Worm (Caenorhabditis elegans) whole organism, L1 larva: Measurements from ENCODE around the gene srx-116.

Experiments used
- C16A3.4 ChIP-seq: fragments of 150-350 bp; optimal IDR thresholded peaks from 2 replicates; lab custom pipeline; 2014; ENCODE audit warnings: missing biosample characterization, missing genetic modification characterization
- C34B4.2 ChIP-seq: sonication (generic microtip); optimal IDR thresholded peaks from 2 replicates; lab custom pipeline; 2017; ENCODE audit warnings: mild to moderate bottlenecking, missing genetic modification characterization, missing compliant biosample characterization
- F16B12.6 ChIP-seq: fragments of 150-350 bp; optimal IDR thresholded peaks from 2 replicates; lab custom pipeline; 2014; ENCODE audit warnings: missing biosample characterization, missing genetic modification characterization
- Y116A8C.19 ChIP-seq: sonication (generic microtip); optimal IDR thresholded peaks from 2 replicates; lab custom pipeline; 2016; ENCODE audit warnings: missing compliant biosample characterization, missing genetic modification characterization, borderline replicate concordance
- aha-1 ChIP-seq: fragments of 150-350 bp; optimal IDR thresholded peaks from 2 replicates; lab custom pipeline; 2014; ENCODE audit warnings: missing biosample characterization, missing genetic modification characterization
- alr-1 ChIP-seq: fragments of 200-800 bp; sonication (Bioruptor generic); optimal IDR thresholded peaks from 2 replicates; lab custom pipeline; 2018; ENCODE audit warnings: borderline replicate concordance, mild to moderate bottlenecking, missing genetic modification characterization, missing compliant biosample characterization
- aly-2 ChIP-seq: fragments of 150-350 bp; optimal IDR thresholded peaks from 2 replicates; lab custom pipeline; 2014; ENCODE audit warnings: missing biosample characterization, missing genetic modification characterization
- ama-1 ChIP-seq: fragments of 150-350 bp; optimal IDR thresholded peaks from 2 replicates; lab custom pipeline; 2014
- blmp-1 ChIP-seq: fragments of 150-350 bp; optimal IDR thresholded peaks from 2 replicates; lab custom pipeline; 2014; ENCODE audit warnings: missing biosample characterization, missing genetic modification characterization
- ceh-82 ChIP-seq, 3 experiments: fragments of 150-350 bp in 1 of 3; sonication (generic microtip) in 2 of 3; optimal IDR thresholded peaks; 2 replicates each; lab custom pipeline; 2014 to 2017; ENCODE audit warnings: missing biosample characterization in 3 of 3, missing genetic modification characterization in 3 of 3
- ces-1 ChIP-seq: fragments of 150-350 bp; optimal IDR thresholded peaks from 2 replicates; lab custom pipeline; 2014; ENCODE audit warnings: missing biosample characterization, missing genetic modification reagents, missing genetic modification characterization
- dpl-1 ChIP-seq, 3 experiments: fragments of 150-350 bp in 2 of 3; sonication (generic microtip) in 1 of 3; optimal IDR thresholded peaks; 2 replicates each; lab custom pipeline; 2014 to 2017; ENCODE audit warnings: missing biosample characterization in 3 of 3, missing genetic modification characterization in 3 of 3, missing genetic modification reagents in 3 of 3
- dsc-1 ChIP-seq: sonication (generic microtip); optimal IDR thresholded peaks from 2 replicates; lab custom pipeline; 2016; ENCODE audit warnings: mild to moderate bottlenecking, missing genetic modification characterization, missing compliant biosample characterization
- efl-1 ChIP-seq, 4 experiments: fragments of 150-350 bp; optimal IDR thresholded peaks in 3 of 4; peaks in 1 of 4; 1 replicate in 1 of 4; 2 replicates in 3 of 4; lab custom pipeline; 2014; ENCODE audit warnings: missing biosample characterization in 2 of 4, missing genetic modification characterization in 2 of 4, missing genetic modification reagents in 2 of 4
- elt-3 ChIP-seq, 6 experiments: fragments of 150-350 bp in 1 of 6; sonication (generic microtip); optimal IDR thresholded peaks; 2 replicates each; lab custom pipeline; 2017 to 2018; ENCODE audit warnings: missing biosample characterization in 6 of 6, missing genetic modification characterization in 6 of 6, inconsistent platforms in 1 of 6
- fkh-4 ChIP-seq: sonication (generic microtip); optimal IDR thresholded peaks from 2 replicates; lab custom pipeline; 2016; ENCODE audit warnings: missing compliant biosample characterization, missing genetic modification characterization, borderline replicate concordance
- fos-1 ChIP-seq: fragments of 150-350 bp; optimal IDR thresholded peaks from 2 replicates; lab custom pipeline; 2014; ENCODE audit warnings: missing biosample characterization, missing genetic modification characterization
- hlh-17 ChIP-seq: fragments of 200-800 bp; sonication (Bioruptor generic); optimal IDR thresholded peaks from 2 replicates; lab custom pipeline; 2018; ENCODE audit warnings: missing genetic modification characterization, mild to moderate bottlenecking, missing compliant biosample characterization, moderate library complexity, borderline replicate concordance
- hpl-2 ChIP-seq: fragments of 150-350 bp; optimal IDR thresholded peaks from 2 replicates; lab custom pipeline; 2014; ENCODE audit warnings: missing biosample characterization, missing genetic modification reagents, missing genetic modification characterization
- irx-1 ChIP-seq: sonication (generic microtip); optimal IDR thresholded peaks from 2 replicates; lab custom pipeline; 2016; ENCODE audit warnings: missing genetic modification characterization, missing compliant biosample characterization
- isw-1 ChIP-seq: fragments of 200-800 bp; sonication (Bioruptor generic); IDR thresholded peaks from 2 replicates; pipeline ENCODE4 v1.3.6; 2022; ENCODE audit warnings: missing genetic modification characterization, missing compliant biosample characterization
- jun-1 ChIP-seq: fragments of 150-350 bp; optimal IDR thresholded peaks from 2 replicates; lab custom pipeline; 2014; ENCODE audit warnings: missing biosample characterization, missing genetic modification reagents, missing genetic modification characterization
- lin-14 ChIP-seq: fragments of 200-800 bp; sonication (Bioruptor generic); optimal IDR thresholded peaks from 2 replicates; lab custom pipeline; 2018; ENCODE audit warnings: mild to moderate bottlenecking, missing genetic modification characterization, moderate library complexity, missing compliant biosample characterization
- lin-15B ChIP-seq: fragments of 150-350 bp; sonication (generic microtip); optimal IDR thresholded peaks from 3 replicates; lab custom pipeline; 2014; ENCODE audit warnings: missing biosample characterization, missing genetic modification characterization
- lin-39 ChIP-seq: fragments of 150-350 bp; optimal IDR thresholded peaks from 2 replicates; lab custom pipeline; 2014; ENCODE audit warnings: missing biosample characterization, missing genetic modification reagents, missing genetic modification characterization
- lir-3 ChIP-seq: sonication (generic microtip); optimal IDR thresholded peaks from 2 replicates; lab custom pipeline; 2016; ENCODE audit warnings: mild to moderate bottlenecking, missing genetic modification characterization, moderate library complexity, missing compliant biosample characterization; ENCODE audit not compliant: poor library complexity
- lsy-2 ChIP-seq, 2 experiments: fragments of 150-350 bp; optimal IDR thresholded peaks; 2 replicates each; lab custom pipeline; 2014; ENCODE audit warnings: missing biosample characterization in 2 of 2, missing genetic modification characterization in 2 of 2
- mdl-1 ChIP-seq, 2 experiments: fragments of 150-350 bp; optimal IDR thresholded peaks; 2 replicates each; lab custom pipeline; 2014 to 2017; ENCODE audit warnings: missing biosample characterization in 2 of 2, missing genetic modification characterization in 2 of 2, inconsistent platforms in 1 of 2
- mef-2 ChIP-seq: fragments of 150-350 bp; optimal IDR thresholded peaks from 2 replicates; lab custom pipeline; 2014; ENCODE audit warnings: missing biosample characterization, missing genetic modification characterization
- nhr-11 ChIP-seq: fragments of 150-350 bp; optimal IDR thresholded peaks from 2 replicates; lab custom pipeline; 2014; ENCODE audit warnings: missing biosample characterization, missing genetic modification characterization
- nhr-19 ChIP-seq: fragments of 200-800 bp; sonication (Bioruptor generic); conservative IDR thresholded peaks from 2 replicates; pipeline ENCODE4 v1.3.6; 2022; ENCODE audit warnings: missing genetic modification characterization, missing compliant biosample characterization
- nhr-20 ChIP-seq: sonication (generic microtip); optimal IDR thresholded peaks from 2 replicates; lab custom pipeline; 2016; ENCODE audit warnings: mild to moderate bottlenecking, missing genetic modification characterization, missing compliant biosample characterization
- nhr-28 ChIP-seq: fragments of 150-350 bp; optimal IDR thresholded peaks from 2 replicates; lab custom pipeline; 2014; ENCODE audit warnings: missing biosample characterization, missing genetic modification characterization
- nhr-47 ChIP-seq: sonication (generic microtip); optimal IDR thresholded peaks from 2 replicates; lab custom pipeline; 2016; ENCODE audit warnings: mild to moderate bottlenecking, missing genetic modification characterization, moderate library complexity, missing compliant biosample characterization
- nhr-71 ChIP-seq: sonication (generic microtip); optimal IDR thresholded peaks from 2 replicates; lab custom pipeline; 2016; ENCODE audit warnings: mild to moderate bottlenecking, missing genetic modification characterization, moderate library complexity, missing compliant biosample characterization
- nhr-84 ChIP-seq: sonication (generic microtip); optimal IDR thresholded peaks from 2 replicates; lab custom pipeline; 2017; ENCODE audit warnings: missing biosample characterization, missing genetic modification characterization
- nhr-85 ChIP-seq: sonication (generic microtip); peaks from one replicate; lab custom pipeline; 2016; ENCODE audit warnings: missing genetic modification characterization, inconsistent platforms, missing compliant biosample characterization
- nhr-90 ChIP-seq: sonication (generic microtip); optimal IDR thresholded peaks from 2 replicates; lab custom pipeline; 2016; ENCODE audit warnings: mild to moderate bottlenecking, missing genetic modification characterization, missing compliant biosample characterization; ENCODE audit not compliant: poor library complexity
- pag-3 ChIP-seq: sonication (generic microtip); optimal IDR thresholded peaks from 2 replicates; lab custom pipeline; 2017; ENCODE audit warnings: missing genetic modification characterization, mild to moderate bottlenecking, missing compliant biosample characterization, antibody characterized with exemption, borderline replicate concordance; ENCODE audit not compliant: insufficient read depth
- pqm-1 ChIP-seq: sonication (generic microtip); optimal IDR thresholded peaks from 3 replicates; lab custom pipeline; 2017; ENCODE audit warnings: missing biosample characterization, missing genetic modification characterization
- rnt-1 ChIP-seq: sonication (generic microtip); optimal IDR thresholded peaks from 2 replicates; lab custom pipeline; 2016; ENCODE audit warnings: mild to moderate bottlenecking, missing genetic modification characterization, moderate library complexity, missing compliant biosample characterization
- snpc-4 ChIP-seq: fragments of 150-350 bp; optimal IDR thresholded peaks from 2 replicates; lab custom pipeline; 2014; ENCODE audit warnings: missing biosample characterization, missing genetic modification characterization
- snu-23 ChIP-seq: sonication (generic microtip); optimal IDR thresholded peaks from 2 replicates; lab custom pipeline; 2016; ENCODE audit warnings: missing genetic modification characterization, missing compliant biosample characterization
- sox-4 ChIP-seq: sonication (generic microtip); optimal IDR thresholded peaks from 2 replicates; lab custom pipeline; 2016; ENCODE audit warnings: missing genetic modification characterization, missing compliant biosample characterization
- sptf-1 ChIP-seq: fragments of 150-350 bp; optimal IDR thresholded peaks from 2 replicates; lab custom pipeline; 2014; ENCODE audit warnings: missing biosample characterization, missing genetic modification characterization
- swsn-7 ChIP-seq: sonication (generic microtip); optimal IDR thresholded peaks from 2 replicates; lab custom pipeline; 2016; ENCODE audit warnings: missing genetic modification characterization, missing compliant biosample characterization
- tbx-2 ChIP-seq: sonication (generic microtip); optimal IDR thresholded peaks from 2 replicates; lab custom pipeline; 2016; ENCODE audit warnings: missing genetic modification characterization, missing compliant biosample characterization
- unc-130 ChIP-seq: fragments of 150-350 bp; optimal IDR thresholded peaks from 2 replicates; lab custom pipeline; 2017; ENCODE audit warnings: missing biosample characterization, missing genetic modification characterization, inconsistent platforms
- unc-86 ChIP-seq: sonication (generic microtip); optimal IDR thresholded peaks from 2 replicates; lab custom pipeline; 2016; ENCODE audit warnings: missing genetic modification characterization, missing compliant biosample characterization
- unc-98 ChIP-seq: fragments of 200-800 bp; sonication (Bioruptor generic); IDR thresholded peaks from 2 replicates; pipeline ENCODE4 v1.3.6; 2022; ENCODE audit warnings: missing genetic modification characterization, missing compliant biosample characterization
- vab-15 ChIP-seq: sonication (generic microtip); optimal IDR thresholded peaks from 2 replicates; lab custom pipeline; 2017; ENCODE audit warnings: missing genotype, mild to moderate bottlenecking, missing genetic modification characterization, missing compliant biosample characterization

Gene srx-116

DNA sequence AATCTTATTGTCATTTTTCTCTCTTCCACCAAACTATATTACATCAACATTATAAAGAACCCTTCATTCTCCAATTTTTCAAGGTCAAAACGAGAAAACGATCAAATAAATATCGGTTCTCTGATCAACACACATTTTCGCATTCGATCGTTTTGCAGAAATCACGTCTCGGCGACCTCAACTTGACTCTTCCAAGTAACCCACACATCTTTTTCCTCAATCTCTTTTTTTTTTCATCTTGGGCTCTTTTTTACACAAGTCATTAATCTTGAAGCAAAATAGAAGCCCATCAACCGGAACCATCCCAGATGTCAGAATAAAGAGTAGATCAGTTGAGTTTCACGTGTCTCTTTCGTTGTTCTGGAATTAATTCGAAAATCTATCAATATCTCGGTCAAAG, 34.5 kb upstream of the srx-116 start:
- TF ChIP-seq fkh-4 (tag; lab: Kevin White, UChicago), result peak; percentile 78
- TF ChIP-seq unc-130 (tag; lab: Kevin White, UChicago), result peak; percentile 27
- TF ChIP-seq C16A3.4, result peak; percentile 23
- TF ChIP-seq nhr-71 (tag; lab: Kevin White, UChicago), result peak; percentile 91
- TF ChIP-seq lir-3 (tag; lab: Kevin White, UChicago), result no peak
- TF ChIP-seq hlh-17, result no peak
- TF ChIP-seq ceh-82 (tag; optimal IDR thresholded peaks at IDR 0.05; lab: Kevin White, UChicago), result no peak
- no peak for TF ChIP-seq nhr-11 (tag; lab: Kevin White, UChicago)
- TF ChIP-seq F16B12.6 (tag; lab: Kevin White, UChicago), result no peak
- peak; percentile 88 for TF ChIP-seq rnt-1 (tag; lab: Kevin White, UChicago)
- TF ChIP-seq ces-1 (GFP tag; lab: Kevin White, UChicago), result no peak
- TF ChIP-seq ama-1 (lab: Kevin White, UChicago), result no peak
- peak; percentile 15 for TF ChIP-seq irx-1
- TF ChIP-seq lin-14, result peak; percentile 87
- peak; percentile 54 for TF ChIP-seq lin-39 (tag; lab: Kevin White, UChicago)
- no peak for TF ChIP-seq nhr-90 (tag; lab: Kevin White, UChicago)
- peak; percentile 93 for TF ChIP-seq dsc-1 (tag; lab: Kevin White, UChicago)
- peak in 1 of 2 experiments; percentile 3 for TF ChIP-seq mdl-1 (tag; optimal IDR thresholded peaks at IDR 0.05; lab: Kevin White, UChicago)
- peak; percentile 82 for TF ChIP-seq nhr-20
- no peak for TF ChIP-seq vab-15 (tag; lab: Kevin White, UChicago)
- TF ChIP-seq Y116A8C.19 (tag; lab: Kevin White, UChicago), result no peak
- no peak for TF ChIP-seq alr-1 (tag; lab: Kevin White, UChicago)
- TF ChIP-seq C34B4.2, result no peak
- TF ChIP-seq nhr-84 (tag; lab: Kevin White, UChicago), result no peak
- no peak for TF ChIP-seq pqm-1 (tag; lab: Kevin White, UChicago)
- TF ChIP-seq nhr-47, result peak; percentile 12
- TF ChIP-seq mef-2 (tag; lab: Kevin White, UChicago), result peak; percentile 60
- TF ChIP-seq nhr-85 (tag; lab: Kevin White, UChicago), result peak; percentile 85
- peak; percentile 83 for TF ChIP-seq nhr-19 (GFP tag; lab: Robert Waterston, UW)
- peak; percentile 21 for TF ChIP-seq tbx-2 (tag; lab: Kevin White, UChicago)
- peak; percentile 22 to 49 for TF ChIP-seq lsy-2 (tag; optimal IDR thresholded peaks at IDR 0.05; lab: Kevin White, UChicago)
- TF ChIP-seq fos-1 (tag; lab: Kevin White, UChicago), result no peak
- peak; percentile 54 for TF ChIP-seq blmp-1
- peak in 2 of 6 experiments; percentile 13 to 39 for TF ChIP-seq elt-3 (tag; optimal IDR thresholded peaks at IDR 0.05; lab: Kevin White, UChicago)
- no peak for TF ChIP-seq efl-1 (optimal IDR thresholded peaks at IDR 0.05; lab: Kevin White, UChicago)
- peak in 1 of 2 experiments; percentile 36 for TF ChIP-seq efl-1 (GFP tag; optimal IDR thresholded peaks at IDR 0.05 in 1 of 2; lab: Kevin White, UChicago)
- TF ChIP-seq aha-1, result peak; percentile 33
- peak; percentile 27 for TF ChIP-seq swsn-7 (tag; lab: Kevin White, UChicago)
- TF ChIP-seq, all 84 proteins: peak for 22

DNA sequence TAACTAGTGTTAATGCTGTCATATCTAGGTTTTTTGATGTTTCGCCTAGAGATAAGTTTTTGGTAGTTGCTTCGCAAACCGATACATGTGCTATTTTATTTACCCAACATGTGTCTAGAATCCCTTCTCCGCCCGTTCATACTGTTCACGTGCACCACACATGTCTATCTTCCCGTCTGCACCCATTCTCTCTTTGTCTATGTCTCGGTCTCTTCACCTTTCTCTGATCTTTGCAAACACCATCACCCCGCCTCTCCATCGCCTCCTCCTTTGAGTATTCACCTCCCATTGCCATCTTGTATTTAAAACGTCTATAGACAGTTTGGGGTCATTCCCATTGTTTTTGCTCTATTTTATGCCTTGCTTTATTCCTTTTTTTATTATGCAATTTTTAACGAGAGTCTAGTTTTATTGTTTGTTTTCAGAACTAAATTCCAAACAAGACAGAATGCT, 33.4 kb upstream of the srx-116 start, which contains the start of gene F56H9.2:
F56H9.2 (plus strand) TSS at position 426 of the 453 bp plus-strand sequence.
- TF ChIP-seq aly-2 (tag; lab: Kevin White, UChicago) (no peak), tbx-2 (tag; lab: Kevin White, UChicago) (peak; percentile 83), pqm-1 (tag; lab: Kevin White, UChicago) (peak; percentile 42), lin-15B (tag; lab: Kevin White, UChicago) (no peak), snpc-4 (no peak), nhr-47 (peak; percentile 70), elt-3 (tag; optimal IDR thresholded peaks at IDR 0.05; lab: Kevin White, UChicago) (peak in 3 of 6 experiments; percentile 68 to 92 (median 70)), irx-1 (peak; percentile 59), hlh-17 (no peak), sox-4 (tag; lab: Kevin White, UChicago) (no peak), lin-39 (tag; lab: Kevin White, UChicago) (peak; percentile 10), isw-1 (GFP tag; lab: Robert Waterston, UW) (0 out of 2 replicates have a peak, but pooled peaks have one; percentile 2), jun-1 (peak; percentile 62), hpl-2 (GFP tag; lab: Kevin White, UChicago) (no peak), nhr-28 (no peak), sptf-1 (tag; lab: Kevin White, UChicago) (no peak), unc-98 (GFP tag; lab: Robert Waterston, UW) (no peak), snu-23 (GFP tag; lab: Kevin White, UChicago) (no peak), unc-86 (tag; lab: Kevin White, UChicago) (peak; percentile 46), mdl-1 (tag; optimal IDR thresholded peaks at IDR 0.05; lab: Kevin White, UChicago) (peak in 1 of 2 experiments; percentile 96), dpl-1 (GFP tag; optimal IDR thresholded peaks at IDR 0.05; lab: Kevin White, UChicago) (peak; percentile 24 to 34 (median 29)), pag-3 (no peak)
